Worm (Caenorhabditis elegans) whole organism, L1 larva: ENCODE results near the gene szy-2.

Experiments
- blmp-1 ChIP-seq: fragments of 150-350 bp; optimal IDR thresholded peaks from 2 replicates; lab custom pipeline; 2014; ENCODE audit warnings: missing biosample characterization, missing genetic modification characterization
- egl-13 ChIP-seq: sonication (generic microtip); optimal IDR thresholded peaks from 2 replicates; lab custom pipeline; 2016; ENCODE audit warnings: missing genotype, missing genetic modification reagents, missing genetic modification characterization, missing compliant biosample characterization
- lin-39 ChIP-seq: fragments of 150-350 bp; optimal IDR thresholded peaks from 2 replicates; lab custom pipeline; 2014; ENCODE audit warnings: missing biosample characterization, missing genetic modification reagents, missing genetic modification characterization
- nhr-12 ChIP-seq: sonication (generic microtip); optimal IDR thresholded peaks from 2 replicates; lab custom pipeline; 2017; ENCODE audit warnings: missing biosample characterization, missing genetic modification characterization
- nhr-237 ChIP-seq: fragments of 150-350 bp; optimal IDR thresholded peaks from 2 replicates; lab custom pipeline; 2014; ENCODE audit warnings: missing biosample characterization, missing genetic modification characterization
- nhr-28 ChIP-seq: fragments of 150-350 bp; optimal IDR thresholded peaks from 2 replicates; lab custom pipeline; 2014; ENCODE audit warnings: missing biosample characterization, missing genetic modification characterization
- nhr-47 ChIP-seq: sonication (generic microtip); optimal IDR thresholded peaks from 2 replicates; lab custom pipeline; 2016; ENCODE audit warnings: mild to moderate bottlenecking, missing genetic modification characterization, moderate library complexity, missing compliant biosample characterization
- nhr-76 ChIP-seq: sonication (generic microtip); optimal IDR thresholded peaks from 2 replicates; lab custom pipeline; 2017; ENCODE audit warnings: missing biosample characterization, missing genetic modification characterization
- ztf-4 ChIP-seq: fragments of 150-350 bp; optimal IDR thresholded peaks from 2 replicates; lab custom pipeline; 2014; ENCODE audit warnings: missing biosample characterization, missing genetic modification characterization

DNA sequence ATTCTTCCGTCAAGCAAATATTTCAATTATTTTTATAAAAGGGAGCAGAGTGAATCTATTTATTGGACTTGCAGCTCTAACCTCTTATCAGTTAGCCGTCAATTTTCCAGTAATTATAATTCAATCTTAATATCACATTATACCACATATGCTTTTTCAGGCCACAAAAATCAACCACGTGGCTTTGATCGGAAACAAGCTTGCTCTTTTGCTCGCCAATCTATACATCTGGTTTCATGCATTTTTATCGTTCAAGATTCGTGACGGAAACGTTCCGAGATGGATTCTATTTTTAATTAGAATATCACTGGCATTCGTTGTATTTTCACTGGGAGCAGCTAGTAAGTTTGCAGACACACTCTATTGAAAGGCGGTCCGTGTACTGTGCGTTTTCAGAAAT lies 36.0 kb upstream of the szy-2 start:
- TF ChIP-seq nhr-28 (tag; lab: Kevin White, UChicago) (no peak), nhr-237 (tag; lab: Kevin White, UChicago) (no peak), blmp-1 (tag; lab: Kevin White, UChicago) (no peak), nhr-47 (no peak), nhr-12 (no peak), egl-13 (tag; lab: Kevin White, UChicago) (no peak), ztf-4 (tag; lab: Kevin White, UChicago) (no peak), nhr-76 (tag; lab: Kevin White, UChicago) (no peak), lin-39 (tag; lab: Kevin White, UChicago) (no peak)
